Worm (Caenorhabditis elegans): ENCODE results near the gene F45D3.2.
A peak's percentile ranks its signal among the peaks of the same experiment; 100 is the strongest.

F45D3.2 gene

ce11 chrV:12528919-12529318, 11.9 kb upstream of the F45D3.2 start:
- TF ChIP-seq gmeb-1 (tag; optimal IDR thresholded peaks at IDR 0.05) (no peak), nhr-21 (tag; optimal IDR thresholded peaks at IDR 0.05) (peak; percentile 55), alr-1 (tag; optimal IDR thresholded peaks at IDR 0.05) (no peak), elt-1 (tag; optimal IDR thresholded peaks at IDR 0.05) (no peak), ceh-16 (tag; optimal IDR thresholded peaks at IDR 0.05) (no peak), dmd-4 (tag; optimal IDR thresholded peaks at IDR 0.05) (no peak), lin-13 (GFP tag; optimal IDR thresholded peaks at IDR 0.05) (peak; percentile 44), mbf-1 (tag; optimal IDR thresholded peaks at IDR 0.05) (no peak), ceh-82 (tag; optimal IDR thresholded peaks at IDR 0.05) (no peak), nhr-6 (tag; optimal IDR thresholded peaks at IDR 0.05) (no peak), nhr-10 (tag; optimal IDR thresholded peaks at IDR 0.05) (no peak), nhr-25 (tag; optimal IDR thresholded peaks at IDR 0.05) (peak; percentile 65), ZK546.5 (tag; optimal IDR thresholded peaks at IDR 0.05) (no peak), skn-1 (tag; optimal IDR thresholded peaks at IDR 0.05) (no peak), nhr-12 (tag; optimal IDR thresholded peaks at IDR 0.05) (no peak), snpc-4 (tag; optimal IDR thresholded peaks at IDR 0.05) (no peak), ztf-11 (tag; optimal IDR thresholded peaks at IDR 0.05) (no peak), fos-1 (tag; optimal IDR thresholded peaks at IDR 0.05) (peak; percentile 93), mab-5 (tag; optimal IDR thresholded peaks at IDR 0.05) (no peak), zag-1 (tag; optimal IDR thresholded peaks at IDR 0.05) (peak; percentile 74), lin-11 (tag; optimal IDR thresholded peaks at IDR 0.05) (no peak), R02D3.7 (tag; optimal IDR thresholded peaks at IDR 0.05) (no peak), lsy-2 (tag; optimal IDR thresholded peaks at IDR 0.05) (peak in 1 of 2 experiments; percentile 76), unc-55 (GFP tag; optimal IDR thresholded peaks at IDR 0.05) (no peak), unc-39 (tag; optimal IDR thresholded peaks at IDR 0.05) (no peak), nhr-23 (tag; optimal IDR thresholded peaks at IDR 0.05) (no peak), sma-9 (GFP tag; optimal IDR thresholded peaks at IDR 0.05) (peak; percentile 96), sma-9 (tag; optimal IDR thresholded peaks at IDR 0.05) (no peak), egl-27 (tag; optimal IDR thresholded peaks at IDR 0.05) (peak; percentile 83), nhr-77 (tag; optimal IDR thresholded peaks at IDR 0.05) (no peak), peb-1 (tag; optimal IDR thresholded peaks at IDR 0.05) (peak; percentile 25), nhr-237 (tag; optimal IDR thresholded peaks at IDR 0.05) (no peak), ztf-4 (tag; optimal IDR thresholded peaks at IDR 0.05) (no peak), Y55F3AM.14 (GFP tag; optimal IDR thresholded peaks at IDR 0.05) (peak; percentile 64), sem-4 (tag; optimal IDR thresholded peaks at IDR 0.05) (peak; percentile 63), nhr-11 (tag; optimal IDR thresholded peaks at IDR 0.05) (no peak), lin-39 (tag; optimal IDR thresholded peaks at IDR 0.05) (no peak), sma-3 (GFP tag; optimal IDR thresholded peaks at IDR 0.05) (peak; percentile 61), unc-62 (GFP tag; optimal IDR thresholded peaks at IDR 0.05) (no peak), aly-2 (tag; optimal IDR thresholded peaks at IDR 0.05) (no peak), blmp-1 (tag; optimal IDR thresholded peaks at IDR 0.05; ENCODE audit: insufficient read depth) (peak; percentile 62), elt-3 (tag; optimal IDR thresholded peaks at IDR 0.05) (no peak), crh-2 (tag; optimal IDR thresholded peaks at IDR 0.05) (peak; percentile 78), F13H6.1 (tag; optimal IDR thresholded peaks at IDR 0.05) (peak; percentile 81), ztf-1 (GFP tag; conservative IDR thresholded peaks at IDR 0.05) (no peak), mdl-1 (tag; optimal IDR thresholded peaks at IDR 0.05) (peak; percentile 2 to 63), ama-1 (optimal IDR thresholded peaks at IDR 0.05) (no peak), C34F6.9 (tag; optimal IDR thresholded peaks at IDR 0.05) (peak; percentile 77), nhr-129 (tag; optimal IDR thresholded peaks at IDR 0.05) (peak; percentile 77)

Data from whole organism, L2 larva.